Worm (Caenorhabditis elegans) whole organism, L2 larva: ENCODE results near the gene col-157.

ENCODE experiments used
- crh-2 ChIP-seq: sonication (generic microtip); optimal IDR thresholded peaks from 2 replicates; lab custom pipeline; 2017; ENCODE audit warnings: missing biosample characterization, missing genetic modification characterization
- elt-1 ChIP-seq: fragments of 150-350 bp; optimal IDR thresholded peaks from 2 replicates; lab custom pipeline; 2014; ENCODE audit warnings: missing biosample characterization, missing genetic modification characterization
- lsy-2 ChIP-seq, 2 experiments: fragments of 150-350 bp in 1 of 2; sonication (generic microtip) in 1 of 2; optimal IDR thresholded peaks; 2 replicates each; lab custom pipeline; 2014 to 2017; ENCODE audit warnings: missing biosample characterization in 2 of 2, missing genetic modification characterization in 2 of 2
- nhr-10 ChIP-seq: sonication (generic microtip); optimal IDR thresholded peaks from 2 replicates; lab custom pipeline; 2017; ENCODE audit warnings: missing biosample characterization, missing genetic modification characterization
- nhr-11 ChIP-seq: fragments of 150-350 bp; optimal IDR thresholded peaks from 2 replicates; lab custom pipeline; 2014; ENCODE audit warnings: missing biosample characterization, missing genetic modification characterization
- nhr-23 ChIP-seq: fragments of 150-350 bp; optimal IDR thresholded peaks from 2 replicates; lab custom pipeline; 2014; ENCODE audit warnings: missing biosample characterization, missing genetic modification reagents, missing genetic modification characterization
- sma-3 ChIP-seq: sonication (generic microtip); optimal IDR thresholded peaks from 2 replicates; lab custom pipeline; 2016; ENCODE audit warnings: missing genetic modification reagents, missing genetic modification characterization, missing compliant biosample characterization
- unc-39 ChIP-seq: fragments of 150-350 bp; optimal IDR thresholded peaks from 2 replicates; lab custom pipeline; 2014; ENCODE audit warnings: missing biosample characterization, missing genetic modification characterization
- unc-62 ChIP-seq: fragments of 150-350 bp; optimal IDR thresholded peaks from 2 replicates; lab custom pipeline; 2014; ENCODE audit warnings: missing biosample characterization, missing genetic modification reagents, missing genetic modification characterization
- ztf-11 ChIP-seq: sonication (generic microtip); optimal IDR thresholded peaks from 2 replicates; lab custom pipeline; 2017; ENCODE audit warnings: missing biosample characterization, missing genetic modification characterization

- no peak for TF ChIP-seq lsy-2 (tag; optimal IDR thresholded peaks at IDR 0.05; lab: Kevin White, UChicago)
- no peak for TF ChIP-seq crh-2 (tag; lab: Kevin White, UChicago)
- TF ChIP-seq elt-1 (tag; lab: Kevin White, UChicago) = no peak
- TF ChIP-seq unc-62 (GFP tag; lab: Kevin White, UChicago) = no peak
- no peak for TF ChIP-seq nhr-11 (tag; lab: Kevin White, UChicago)
- no peak for TF ChIP-seq unc-39
- TF ChIP-seq sma-3 (GFP tag; lab: Kevin White, UChicago) = no peak
- TF ChIP-seq nhr-23 (tag; lab: Kevin White, UChicago) = no peak
- TF ChIP-seq ztf-11 (tag; lab: Kevin White, UChicago) = no peak
- TF ChIP-seq nhr-10 = no peak
These were observed 49.6 kb downstream of the col-157 start for ce11 chrV:11533365-11533949.
